Fruit fly (Drosophila melanogaster) whole organism, embryonic: ENCODE results near the gene Pbp45.

Source experiments
- Awh ChIP-seq: fragments of 200-800 bp; sonication (Bioruptor generic); IDR thresholded peaks from 2 replicates; pipeline ENCODE4, ENCODE4 v1.3.6; 2022; ENCODE audit warnings: missing biosample characterization, missing genetic modification characterization
- CG10543 ChIP-seq: fragments of 200-800 bp; sonication (Bioruptor generic); optimal IDR thresholded peaks from 3 replicates; lab custom pipeline; 2017; ENCODE audit warnings: missing biosample characterization, mild to moderate bottlenecking, missing genetic modification characterization, moderate library complexity
- CG11093 ChIP-seq: fragments of 200-800 bp; sonication (Bioruptor generic); IDR thresholded peaks from 3 replicates; pipeline ENCODE4 v1.3.6; 2022; ENCODE audit warnings: missing biosample characterization, missing genetic modification characterization
- CG11247 ChIP-seq: fragments of 200-800 bp; sonication (Bioruptor generic); IDR thresholded peaks from 2 replicates; pipeline ENCODE4 v1.3.6; 2022; ENCODE audit warnings: missing biosample characterization, missing genetic modification characterization
- CG11695 ChIP-seq: fragments of 200-800 bp; sonication (Bioruptor generic); IDR thresholded peaks from 3 replicates; pipeline ENCODE4 v1.3.6; 2022; ENCODE audit warnings: missing biosample characterization, missing genetic modification characterization
- CG12104 ChIP-seq: fragments of 200-800 bp; sonication (Bioruptor generic); optimal IDR thresholded peaks from 3 replicates; lab custom pipeline; 2016; ENCODE audit warnings: missing biosample characterization, missing genetic modification characterization
- CG13123 ChIP-seq: fragments of 200-800 bp; sonication (Bioruptor generic); optimal IDR thresholded peaks from 2 replicates; lab custom pipeline; 2016; ENCODE audit warnings: missing biosample characterization, missing genetic modification characterization
- CG1602 ChIP-seq: fragments of 200-800 bp; sonication (Bioruptor generic); optimal IDR thresholded peaks from 3 replicates; lab custom pipeline; 2016; ENCODE audit warnings: missing biosample characterization, missing genetic modification characterization
- CG16815 ChIP-seq: fragments of 200-800 bp; sonication (Bioruptor generic); optimal IDR thresholded peaks from 3 replicates; lab custom pipeline; 2017; ENCODE audit warnings: missing biosample characterization, mild to moderate bottlenecking, missing genetic modification characterization
- CG17359 ChIP-seq: fragments of 200-800 bp; sonication (Bioruptor generic); optimal IDR thresholded peaks from 3 replicates; lab custom pipeline; 2018; ENCODE audit warnings: missing biosample characterization, mild to moderate bottlenecking, missing genetic modification characterization, moderate library complexity
- CG2889 ChIP-seq: fragments of 200-800 bp; sonication (Bioruptor generic); IDR thresholded peaks from 3 replicates; pipeline ENCODE4 v1.3.6; 2022; ENCODE audit warnings: missing biosample characterization, missing genetic modification characterization
- CG30020 ChIP-seq: fragments of 200-800 bp; optimal IDR thresholded peaks from 2 replicates; lab custom pipeline; 2019; ENCODE audit warnings: missing biosample characterization, mild to moderate bottlenecking, missing genetic modification characterization, moderate library complexity
- CG31441 ChIP-seq: fragments of 200-800 bp; sonication (Bioruptor generic); IDR thresholded peaks from 2 replicates; pipeline ENCODE4 v1.3.6; 2022; ENCODE audit warnings: missing biosample characterization, missing genetic modification characterization
- CG32772 ChIP-seq: fragments of 200-800 bp; sonication (Bioruptor generic); IDR thresholded peaks from 2 replicates; pipeline ENCODE4 v1.3.6; 2022; ENCODE audit warnings: missing biosample characterization, missing genetic modification characterization
- CG4820 ChIP-seq: fragments of 200-800 bp; sonication (Bioruptor generic); optimal IDR thresholded peaks from 3 replicates; lab custom pipeline; 2016; ENCODE audit warnings: missing biosample characterization, missing genetic modification characterization
- CG5180 ChIP-seq: fragments of 200-800 bp; sonication (Bioruptor generic); optimal IDR thresholded peaks from 3 replicates; lab custom pipeline; 2017; ENCODE audit warnings: missing biosample characterization, missing genetic modification characterization, mild to moderate bottlenecking, moderate library complexity, missing genetic modification reagents
- CG5953 ChIP-seq: fragments of 200-800 bp; sonication (Bioruptor generic); IDR thresholded peaks from 2 replicates; pipeline ENCODE4 v1.3.6; 2022; ENCODE audit warnings: missing biosample characterization, missing genetic modification characterization
- CG6272 ChIP-seq: fragments of 200-800 bp; sonication (Bioruptor generic); IDR thresholded peaks from 2 replicates; pipeline ENCODE4 v1.3.6; 2022; ENCODE audit warnings: missing biosample characterization, missing genetic modification characterization
- CG9215 ChIP-seq: fragments of 200-800 bp; sonication (Bioruptor generic); IDR thresholded peaks from 2 replicates; pipeline ENCODE4 v1.3.6; 2022; ENCODE audit warnings: missing biosample characterization, missing genetic modification characterization
- Dad ChIP-seq: fragments of 200-800 bp; sonication (Bioruptor generic); optimal IDR thresholded peaks from 3 replicates; lab custom pipeline; 2016; ENCODE audit warnings: missing biosample characterization, missing genetic modification characterization
- ERR ChIP-seq: fragments of 200-800 bp; sonication (Bioruptor generic); optimal IDR thresholded peaks from 2 replicates; lab custom pipeline; 2016; ENCODE audit warnings: missing biosample characterization, missing genetic modification characterization
- HLH4C ChIP-seq: fragments of 200-800 bp; sonication (Bioruptor generic); IDR thresholded peaks from 3 replicates; pipeline ENCODE4 v1.3.6; 2022; ENCODE audit warnings: missing biosample characterization, missing genetic modification characterization; ENCODE audit not compliant: partially characterized antibody
- Hmr ChIP-seq: fragments of 200-800 bp; sonication (Bioruptor generic); optimal IDR thresholded peaks from 3 replicates; lab custom pipeline; 2017; ENCODE audit warnings: mild to moderate bottlenecking, missing biosample characterization, missing genetic modification reagents, missing genetic modification characterization
- Lpt ChIP-seq: fragments of >200 bp; optimal IDR thresholded peaks from 2 replicates; lab custom pipeline; 2018; ENCODE audit warnings: missing biosample characterization, missing genetic modification characterization
- MBD-R2 ChIP-seq: fragments of 200-800 bp; sonication (Bioruptor generic); IDR thresholded peaks from 2 replicates; pipeline ENCODE4 v1.3.6; 2022; ENCODE audit warnings: missing biosample characterization, missing genetic modification characterization
- Mad ChIP-seq: fragments of 200-800 bp; sonication (Bioruptor generic); optimal IDR thresholded peaks from 2 replicates; lab custom pipeline; 2016; ENCODE audit warnings: missing biosample characterization, missing genetic modification characterization
- NC2β ChIP-seq: fragments of 200-800 bp; sonication (Bioruptor generic); optimal IDR thresholded peaks from 2 replicates; lab custom pipeline; 2016; ENCODE audit warnings: missing biosample characterization, missing genetic modification characterization
- Nf-YB ChIP-seq: fragments of 200-800 bp; sonication (Bioruptor generic); optimal IDR thresholded peaks from 3 replicates; lab custom pipeline; 2019; ENCODE audit warnings: missing biosample characterization, mild to moderate bottlenecking, missing genetic modification characterization, moderate library complexity
- Opbp ChIP-seq: fragments of 200-800 bp; sonication (Bioruptor generic); IDR thresholded peaks from 3 replicates; pipeline ENCODE4 v1.3.6; 2022; ENCODE audit warnings: missing biosample characterization, missing genetic modification characterization; ENCODE audit not compliant: partially characterized antibody
- PHDP ChIP-seq: fragments of 200-800 bp; sonication (Bioruptor generic); optimal IDR thresholded peaks from 3 replicates; lab custom pipeline; 2018; ENCODE audit warnings: missing biosample characterization, mild to moderate bottlenecking, missing genetic modification characterization, moderate library complexity
- Pdp1 ChIP-seq, 2 experiments: fragments of 200-800 bp; sonication (Bioruptor generic); optimal IDR thresholded peaks; 3 replicates each; lab custom pipeline; 2016; ENCODE audit warnings: missing biosample characterization in 2 of 2, missing genetic modification characterization in 2 of 2, mild to moderate bottlenecking in 1 of 2, moderate library complexity in 1 of 2
- Sox100B ChIP-seq: fragments of 200-800 bp; sonication (Bioruptor generic); optimal IDR thresholded peaks from 3 replicates; lab custom pipeline; 2018; ENCODE audit warnings: missing biosample characterization, mild to moderate bottlenecking, missing genetic modification characterization
- Sry-β ChIP-seq: fragments of 200-800 bp; sonication (Bioruptor generic); optimal IDR thresholded peaks from 2 replicates; lab custom pipeline; 2018; ENCODE audit warnings: missing biosample characterization, mild to moderate bottlenecking, missing genetic modification characterization, moderate library complexity
- Xrp1 ChIP-seq: fragments of 200-800 bp; sonication (Bioruptor generic); IDR thresholded peaks from 2 replicates; pipeline ENCODE4 v1.3.6; 2022; ENCODE audit warnings: missing biosample characterization, missing genetic modification characterization
- al ChIP-seq: fragments of 200-800 bp; sonication (Bioruptor generic); IDR thresholded peaks from 2 replicates; pipeline ENCODE4 v1.3.6; 2022; ENCODE audit warnings: missing biosample characterization, missing genetic modification characterization
- ara ChIP-seq: fragments of 200-800 bp; sonication (Bioruptor generic); IDR thresholded peaks from 2 replicates; pipeline ENCODE4 v1.3.6; 2022; ENCODE audit warnings: missing biosample characterization, missing genetic modification characterization
- ato ChIP-seq: fragments of 200-800 bp; sonication (Bioruptor generic); IDR thresholded peaks from 2 replicates; pipeline ENCODE4 v1.3.6; 2022; ENCODE audit warnings: missing biosample characterization, missing genetic modification characterization; ENCODE audit not compliant: partially characterized antibody
- bbx ChIP-seq: fragments of 200-800 bp; sonication (Bioruptor generic); IDR thresholded peaks from 2 replicates; pipeline ENCODE4 v1.3.6; 2022; ENCODE audit warnings: missing biosample characterization, missing genetic modification characterization; ENCODE audit not compliant: partially characterized antibody
- btn ChIP-seq: fragments of 200-800 bp; sonication (Bioruptor generic); optimal IDR thresholded peaks from 2 replicates; lab custom pipeline; 2016; ENCODE audit warnings: missing biosample characterization, missing genetic modification characterization
- cas ChIP-seq: fragments of 200-800 bp; sonication (Bioruptor generic); IDR thresholded peaks from 2 replicates; pipeline ENCODE4 v1.3.6; 2022; ENCODE audit warnings: missing biosample characterization, missing genetic modification characterization
- crol ChIP-seq: fragments of 200-800 bp; sonication (Bioruptor generic); IDR thresholded peaks from 2 replicates; pipeline ENCODE4 v1.3.6; 2022; ENCODE audit warnings: missing biosample characterization, missing genetic modification characterization
- gro ChIP-seq: fragments of 200-800 bp; sonication (Bioruptor generic); optimal IDR thresholded peaks from 2 replicates; lab custom pipeline; 2016; ENCODE audit warnings: missing biosample characterization, missing genetic modification characterization
- h ChIP-seq: fragments of >200 bp; optimal IDR thresholded peaks from 2 replicates; lab custom pipeline; 2017
- insv ChIP-seq, 2 experiments: fragments of 200-800 bp; sonication (Bioruptor generic); optimal IDR thresholded peaks; 3 replicates each; lab custom pipeline; 2016 to 2018; ENCODE audit warnings: missing biosample characterization in 2 of 2, missing genetic modification characterization in 2 of 2
- schlank ChIP-seq: fragments of 200-800 bp; sonication (Bioruptor generic); optimal IDR thresholded peaks from 2 replicates; lab custom pipeline; 2018; ENCODE audit warnings: missing biosample characterization, mild to moderate bottlenecking, missing genetic modification characterization
- sens ChIP-seq: fragments of 200-800 bp; sonication (Bioruptor generic); peaks from one replicate; lab custom pipeline; 2016; ENCODE audit warnings: missing biosample characterization, missing genetic modification characterization
- seq ChIP-seq: fragments of 200-800 bp; sonication (Bioruptor generic); IDR thresholded peaks from 2 replicates; pipeline ENCODE4 v1.3.6; 2022; ENCODE audit warnings: missing biosample characterization, missing genetic modification characterization
- sisA ChIP-seq: fragments of 200-800 bp; sonication (Bioruptor generic); IDR thresholded peaks from 2 replicates; pipeline ENCODE4 v1.3.6; 2022; ENCODE audit warnings: missing biosample characterization, missing genetic modification characterization
- trem ChIP-seq: fragments of 200-800 bp; optimal IDR thresholded peaks from 3 replicates; lab custom pipeline; 2019; ENCODE audit warnings: missing biosample characterization, mild to moderate bottlenecking, missing genetic modification characterization, moderate library complexity
- unpg ChIP-seq: fragments of 200-800 bp; sonication (Bioruptor generic); optimal IDR thresholded peaks from 3 replicates; lab custom pipeline; 2018; ENCODE audit warnings: missing biosample characterization, mild to moderate bottlenecking, missing genetic modification characterization, moderate library complexity
- usp ChIP-seq: fragments of >200 bp; optimal IDR thresholded peaks from 2 replicates; lab custom pipeline; 2017; ENCODE audit warnings: missing biosample characterization, missing genetic modification characterization
- vfl ChIP-seq: fragments of 200-800 bp; sonication (Bioruptor generic); optimal IDR thresholded peaks from 2 replicates; lab custom pipeline; 2016; ENCODE audit warnings: missing biosample characterization, missing genetic modification characterization

Pbp45 gene

DNA sequence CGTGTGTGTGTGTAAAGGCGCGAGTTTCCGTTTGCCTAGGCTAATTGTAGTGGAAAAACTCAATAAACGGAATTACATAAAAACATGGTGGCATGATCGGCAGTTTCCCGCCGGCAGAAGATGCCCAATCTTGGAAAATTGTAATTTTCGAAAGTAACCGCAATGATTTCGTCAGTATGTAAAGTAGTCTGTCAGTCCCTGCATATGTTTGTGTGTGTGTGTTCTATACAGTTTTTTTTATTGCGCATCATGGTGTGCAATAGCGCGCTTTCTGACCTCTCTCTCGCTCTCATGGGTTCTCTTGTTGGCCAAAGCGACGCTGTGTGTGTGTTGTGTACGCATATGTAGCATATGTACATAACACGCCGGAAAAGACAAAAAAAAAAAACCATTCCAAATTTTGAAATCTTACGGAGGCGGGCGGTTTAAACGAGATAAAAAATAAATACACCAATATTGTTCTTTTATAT is 45.0 kb downstream of the Pbp45 start (continued):
- TF ChIP-seq CG5180 (GFP tag; lab: Kevin White, UChicago) (peak; percentile 43), CG12104 (GFP tag; lab: Kevin White, UChicago) (peak; percentile 32), Sry-β (GFP tag; lab: Kevin White, UChicago) (no peak), HLH4C (GFP tag; lab: Robert Waterston, UW) (no peak), CG6272 (GFP tag; lab: Robert Waterston, UW) (no peak), CG31441 (GFP tag; lab: Robert Waterston, UW) (no peak), insv (GFP tag; optimal IDR thresholded peaks at IDR 0.05; lab: Kevin White, UChicago) (peak in 1 of 2 experiments; percentile 10), CG13123 (peak; percentile 62), Mad (GFP tag; lab: Kevin White, UChicago) (peak; percentile 12), cas (GFP tag; lab: Robert Waterston, UW) (no peak), CG9215 (GFP tag; lab: Robert Waterston, UW) (no peak), CG32772 (GFP tag; lab: Robert Waterston, UW) (peak; percentile 92), CG16815 (GFP tag; lab: Kevin White, UChicago) (no peak), Nf-YB (GFP tag; lab: Kevin White, UChicago) (no peak), CG11695 (GFP tag; lab: Robert Waterston, UW) (0 out of 3 replicates have a peak, but pooled peaks have one; percentile 56), CG5953 (0 out of 2 replicates have a peak, but pooled peaks have one; percentile 25), sens (GFP tag; lab: Kevin White, UChicago) (peak; percentile 85), crol (GFP tag; lab: Robert Waterston, UW) (no peak), Opbp (GFP tag; lab: Robert Waterston, UW) (no peak; the same call in 2 of the 3 replicates), unpg (peak; percentile 4), h (lab: Kevin White, UChicago) (no peak), sisA (GFP tag; lab: Robert Waterston, UW) (no peak), CG1602 (GFP tag; lab: Kevin White, UChicago) (peak; percentile 5), usp (GFP tag; lab: Kevin White, UChicago) (no peak), Dad (GFP tag; lab: Kevin White, UChicago) (peak; percentile 10), ato (GFP tag; lab: Robert Waterston, UW) (no peak), PHDP (tag; lab: Kevin White, UChicago) (peak; percentile 49), CG30020 (tag; lab: Kevin White, UChicago) (no peak), CG11247 (peak; percentile 60; the same call in 1 of the 2 replicates), Xrp1 (GFP tag; lab: Robert Waterston, UW) (peak; percentile 52; the same call in 1 of the 2 replicates), trem (tag; lab: Kevin White, UChicago) (peak; percentile 5), CG2889 (GFP tag; lab: Robert Waterston, UW) (no peak), ERR (no peak), CG4820 (GFP tag; lab: Kevin White, UChicago) (peak; percentile 11), Lpt (GFP tag; lab: Kevin White, UChicago) (no peak), seq (GFP tag; lab: Robert Waterston, UW) (peak; percentile 40; the same call in 1 of the 2 replicates), MBD-R2 (GFP tag; lab: Robert Waterston, UW) (peak; percentile 34; the same call in 1 of the 2 replicates), Sox100B (no peak), al (GFP tag; lab: Robert Waterston, UW) (no peak), CG17359 (tag; lab: Kevin White, UChicago) (peak; percentile 59), NC2β (no peak), Hmr (peak; percentile 46), CG11093 (0 out of 3 replicates have a peak, but pooled peaks have one; percentile 18), schlank (tag; lab: Kevin White, UChicago) (peak; percentile 13), CG10543 (GFP tag; lab: Kevin White, UChicago) (peak; percentile 70), bbx (GFP tag; lab: Robert Waterston, UW) (no peak), btn (GFP tag; lab: Kevin White, UChicago) (no peak), Awh (GFP tag; lab: Robert Waterston, UW) (peak; percentile 74), vfl (GFP tag; lab: Kevin White, UChicago) (peak; percentile 4), gro (GFP tag; lab: Kevin White, UChicago) (peak; percentile 55), ara (GFP tag; lab: Robert Waterston, UW) (no peak), Pdp1 (GFP tag; optimal IDR thresholded peaks at IDR 0.05; lab: Kevin White, UChicago) (peak in 1 of 2 experiments; percentile 92)
